Worm (Caenorhabditis elegans): ENCODE measurements around the gene B0280.7.

- TF ChIP-seq flt-1 (GFP tag; IDR thresholded peaks at IDR 0.05) (peak; percentile 73; the same call in 1 of the 2 replicates), ztf-29 (GFP tag; IDR thresholded peaks at IDR 0.05) (no peak), klf-2 (GFP tag; conservative IDR thresholded peaks at IDR 0.05) (no peak)
Measured at ce11 chrIII:7155631-7156030, 43.9 kb upstream of the B0280.7 start.
